Worm (Caenorhabditis elegans): ENCODE data around the gene mig-14.

The mig-14 gene

DNA sequence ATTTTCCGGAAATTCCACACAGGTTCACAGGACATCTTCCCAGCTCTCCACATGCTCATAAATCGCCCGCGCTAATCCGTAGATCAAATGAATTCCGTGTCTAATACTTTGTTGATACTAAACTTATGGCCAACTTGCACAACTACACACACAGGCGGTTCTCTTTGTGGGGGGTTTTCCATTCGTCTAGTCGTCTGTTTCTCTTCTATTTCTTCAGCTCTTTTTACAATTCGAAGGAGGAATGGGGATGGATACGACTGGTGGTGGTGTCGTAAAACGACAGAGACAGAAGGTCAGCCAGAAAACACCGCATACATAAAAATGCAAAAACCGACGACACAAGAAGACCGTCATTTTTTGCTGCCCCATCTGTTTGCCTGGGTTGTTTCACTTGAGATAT is 2.1 kb upstream of the mig-14 start:
- TF ChIP-seq med-1 (GFP tag; optimal IDR thresholded peaks at IDR 0.05; ENCODE audit: insufficient read depth) (no peak), ztf-23 (GFP tag; IDR thresholded peaks at IDR 0.05) (no peak), flt-1 (GFP tag; IDR thresholded peaks at IDR 0.05) (no peak), T22C8.4 (GFP tag; IDR thresholded peaks at IDR 0.05) (no peak), ref-1 (GFP tag; conservative IDR thresholded peaks at IDR 0.05) (no peak), klf-2 (GFP tag; conservative IDR thresholded peaks at IDR 0.05) (no peak), cog-1 (tag; optimal IDR thresholded peaks at IDR 0.05) (no peak), tab-1 (GFP tag; IDR thresholded peaks at IDR 0.05) (no peak), ztf-29 (GFP tag; IDR thresholded peaks at IDR 0.05) (no peak)

DNA sequence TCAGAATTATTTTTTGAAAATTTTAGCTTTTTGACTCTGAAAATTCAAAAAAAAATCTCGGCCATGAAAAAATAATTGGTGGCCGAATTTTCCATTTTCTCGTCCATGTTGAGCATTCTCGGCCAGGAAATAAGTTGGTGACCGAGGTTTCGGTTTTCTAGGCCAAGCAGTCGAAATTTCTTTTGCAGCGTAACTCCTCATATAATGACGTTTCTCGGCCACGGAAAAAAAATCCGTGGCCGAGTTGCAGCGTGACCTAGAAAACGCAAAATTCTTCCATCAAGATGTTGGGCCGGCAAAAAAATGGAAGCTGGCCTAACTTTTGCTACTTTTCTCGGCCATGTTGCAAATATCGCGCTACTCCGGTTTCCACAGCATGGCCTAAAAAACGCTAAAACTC is 8.6 kb downstream of the mig-14 start:
- TF ChIP-seq T22C8.4 (GFP tag; IDR thresholded peaks at IDR 0.05), result no peak
- TF ChIP-seq med-1 (GFP tag; optimal IDR thresholded peaks at IDR 0.05; ENCODE audit: insufficient read depth), result no peak
- no peak for TF ChIP-seq tab-1 (GFP tag; IDR thresholded peaks at IDR 0.05)
- TF ChIP-seq cog-1 (tag; optimal IDR thresholded peaks at IDR 0.05), result no peak
- no peak for TF ChIP-seq flt-1 (GFP tag; IDR thresholded peaks at IDR 0.05)
- TF ChIP-seq ztf-29 (GFP tag; IDR thresholded peaks at IDR 0.05), result no peak
- no peak for TF ChIP-seq klf-2 (GFP tag; conservative IDR thresholded peaks at IDR 0.05)
- TF ChIP-seq ztf-23 (GFP tag; IDR thresholded peaks at IDR 0.05), result no peak
- TF ChIP-seq ref-1 (GFP tag; conservative IDR thresholded peaks at IDR 0.05), result no peak

DNA sequence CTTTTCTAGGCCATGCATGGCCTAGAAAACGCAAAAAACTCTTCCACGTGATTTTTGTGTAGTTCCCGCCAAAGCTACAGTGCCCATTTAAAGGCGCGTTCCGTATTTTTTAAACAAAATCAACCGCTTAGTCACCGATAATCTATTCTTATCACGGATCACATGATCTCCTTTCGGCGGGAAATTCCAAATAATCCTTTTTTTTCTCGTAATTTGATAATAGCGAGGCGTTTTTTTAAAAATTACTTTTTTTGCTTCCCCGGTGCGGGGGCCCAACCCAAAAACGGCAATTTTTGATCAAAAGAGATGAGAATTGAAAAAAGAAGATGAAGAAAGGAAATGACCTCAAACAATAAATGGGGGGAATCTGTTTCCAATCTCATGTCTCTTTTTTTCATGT is 9.5 kb downstream of the mig-14 start:
- TF ChIP-seq ref-1 (GFP tag; conservative IDR thresholded peaks at IDR 0.05) (no peak), tab-1 (GFP tag; IDR thresholded peaks at IDR 0.05) (no peak), ztf-23 (GFP tag; IDR thresholded peaks at IDR 0.05) (no peak), flt-1 (GFP tag; IDR thresholded peaks at IDR 0.05) (no peak), ztf-29 (GFP tag; IDR thresholded peaks at IDR 0.05) (no peak), T22C8.4 (GFP tag; IDR thresholded peaks at IDR 0.05) (no peak), med-1 (GFP tag; optimal IDR thresholded peaks at IDR 0.05; ENCODE audit: insufficient read depth) (no peak), klf-2 (GFP tag; conservative IDR thresholded peaks at IDR 0.05) (no peak), cog-1 (tag; optimal IDR thresholded peaks at IDR 0.05) (no peak)

DNA sequence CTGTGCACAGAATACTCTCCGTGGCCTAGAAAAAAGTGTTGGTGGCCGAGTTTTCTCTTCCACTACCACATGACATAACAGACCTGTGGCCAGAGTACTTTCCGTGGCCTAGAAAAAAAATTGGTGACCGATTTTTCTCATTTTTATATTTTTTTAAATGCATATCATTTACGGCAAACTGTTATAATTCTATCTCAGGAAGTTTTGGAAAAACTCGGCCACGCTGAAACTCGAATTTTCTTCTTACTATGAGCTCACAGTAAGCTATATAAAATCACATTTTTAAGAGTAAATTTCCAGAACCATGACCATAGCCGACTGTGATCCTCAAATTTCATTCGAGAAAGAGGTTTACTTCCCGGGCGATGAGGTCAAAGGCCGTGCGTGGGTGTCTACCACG is 10.5 kb downstream of the mig-14 start, which contains the start of gene arrd-14:
arrd-14 (plus strand) TSS at position 301 of the 400 bp plus-strand sequence.
- TF ChIP-seq tab-1 (GFP tag; IDR thresholded peaks at IDR 0.05) (no peak), ref-1 (GFP tag; conservative IDR thresholded peaks at IDR 0.05) (no peak), med-1 (GFP tag; optimal IDR thresholded peaks at IDR 0.05; ENCODE audit: insufficient read depth) (no peak), ztf-29 (GFP tag; IDR thresholded peaks at IDR 0.05) (no peak), cog-1 (tag; optimal IDR thresholded peaks at IDR 0.05) (no peak), flt-1 (GFP tag; IDR thresholded peaks at IDR 0.05) (no peak), klf-2 (GFP tag; conservative IDR thresholded peaks at IDR 0.05) (no peak), T22C8.4 (GFP tag; IDR thresholded peaks at IDR 0.05) (no peak), ztf-23 (GFP tag; IDR thresholded peaks at IDR 0.05) (no peak)

DNA sequence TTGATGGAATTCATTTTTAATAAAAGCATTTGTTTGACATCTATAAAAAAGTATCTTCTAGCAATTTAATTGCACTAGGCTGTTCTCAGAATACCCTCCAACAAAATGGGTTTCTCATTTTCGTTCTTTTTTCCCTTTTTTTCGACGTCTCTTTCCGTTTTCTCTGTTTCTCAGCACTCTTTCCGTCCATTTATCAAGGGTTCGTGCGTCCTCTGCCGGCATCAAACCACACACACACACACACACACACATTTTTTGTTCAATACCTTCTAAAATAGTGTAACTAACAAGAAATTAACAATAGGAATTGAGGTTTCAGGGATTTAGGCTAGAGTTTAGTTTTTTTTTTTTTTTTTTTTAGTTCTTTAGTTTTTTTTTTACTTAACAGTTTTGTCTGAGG is 14.7 kb downstream of the mig-14 start:
- no peak for TF ChIP-seq klf-2 (GFP tag; conservative IDR thresholded peaks at IDR 0.05)
- TF ChIP-seq ztf-23 (GFP tag; IDR thresholded peaks at IDR 0.05), result no peak
- TF ChIP-seq flt-1 (GFP tag; IDR thresholded peaks at IDR 0.05), result no peak
- TF ChIP-seq T22C8.4 (GFP tag; IDR thresholded peaks at IDR 0.05), result no peak
- TF ChIP-seq tab-1 (GFP tag; IDR thresholded peaks at IDR 0.05), result no peak
- TF ChIP-seq med-1 (GFP tag; optimal IDR thresholded peaks at IDR 0.05; ENCODE audit: insufficient read depth), result no peak
- TF ChIP-seq ref-1 (GFP tag; conservative IDR thresholded peaks at IDR 0.05), result no peak
- TF ChIP-seq cog-1 (tag; optimal IDR thresholded peaks at IDR 0.05), result no peak
- no peak for TF ChIP-seq ztf-29 (GFP tag; IDR thresholded peaks at IDR 0.05)

DNA sequence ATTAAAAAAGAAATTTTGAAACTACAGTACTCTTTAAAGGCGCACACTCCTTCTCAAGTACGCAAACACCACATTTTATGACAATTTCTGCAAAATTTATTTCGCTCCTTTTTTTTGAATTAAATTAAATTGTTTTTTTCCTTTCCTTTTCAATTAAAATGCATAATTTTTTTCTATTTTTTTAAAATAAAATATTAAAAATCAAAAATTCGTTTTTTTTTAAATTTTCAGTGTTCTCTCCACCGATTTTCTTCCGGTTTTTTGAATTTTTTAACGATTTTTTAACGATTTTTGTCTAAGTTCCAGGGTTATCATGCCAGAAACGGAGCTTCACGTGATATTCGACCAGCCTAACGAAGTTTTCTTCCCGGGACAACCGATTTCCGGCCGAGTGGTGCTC is 16.6 kb downstream of the mig-14 start, which contains the start of gene arrd-13:
arrd-13 (plus strand) TSS at position 301 of the 400 bp plus-strand sequence.
- no peak for TF ChIP-seq ztf-29 (GFP tag; IDR thresholded peaks at IDR 0.05)
- TF ChIP-seq med-1 (GFP tag; optimal IDR thresholded peaks at IDR 0.05; ENCODE audit: insufficient read depth), result no peak
- TF ChIP-seq ref-1 (GFP tag; conservative IDR thresholded peaks at IDR 0.05), result no peak
- TF ChIP-seq cog-1 (tag; optimal IDR thresholded peaks at IDR 0.05), result no peak
- TF ChIP-seq flt-1 (GFP tag; IDR thresholded peaks at IDR 0.05), result no peak
- TF ChIP-seq tab-1 (GFP tag; IDR thresholded peaks at IDR 0.05), result no peak
- no peak for TF ChIP-seq ztf-23 (GFP tag; IDR thresholded peaks at IDR 0.05)
- TF ChIP-seq T22C8.4 (GFP tag; IDR thresholded peaks at IDR 0.05), result no peak
- TF ChIP-seq klf-2 (GFP tag; conservative IDR thresholded peaks at IDR 0.05), result no peak

DNA sequence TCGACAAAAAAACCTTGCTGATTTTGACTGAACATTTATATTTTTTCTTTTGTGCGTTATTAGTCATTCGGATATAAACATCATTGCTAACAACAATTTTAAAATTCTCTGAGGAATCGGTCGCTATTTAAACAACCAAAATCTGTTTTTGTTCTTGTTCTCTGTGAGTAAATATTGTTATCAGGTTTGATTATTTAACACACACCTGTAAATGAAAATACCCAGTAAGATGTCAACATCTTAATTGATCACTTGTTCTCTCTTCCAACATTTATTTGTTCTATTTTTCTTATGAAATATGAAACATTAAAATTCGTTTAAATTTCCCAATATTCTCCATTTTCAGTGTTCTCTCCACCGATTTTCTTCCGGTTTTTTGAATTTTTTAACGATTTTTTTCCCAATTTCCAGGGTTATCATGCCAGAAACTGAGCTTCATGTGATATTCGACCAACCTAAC is 21.5 kb downstream of the mig-14 start, which contains the start of gene arrd-11:
arrd-11 (plus strand) TSS at position 410 of the 460 bp plus-strand sequence.
- TF ChIP-seq klf-2 (GFP tag; conservative IDR thresholded peaks at IDR 0.05), result no peak
- no peak for TF ChIP-seq cog-1 (tag; optimal IDR thresholded peaks at IDR 0.05)
- TF ChIP-seq tab-1 (GFP tag; IDR thresholded peaks at IDR 0.05), result no peak
- no peak for TF ChIP-seq ztf-23 (GFP tag; IDR thresholded peaks at IDR 0.05)
- no peak for TF ChIP-seq flt-1 (GFP tag; IDR thresholded peaks at IDR 0.05)
- TF ChIP-seq ztf-29 (GFP tag; IDR thresholded peaks at IDR 0.05), result no peak
- TF ChIP-seq med-1 (GFP tag; optimal IDR thresholded peaks at IDR 0.05; ENCODE audit: insufficient read depth), result no peak

DNA sequence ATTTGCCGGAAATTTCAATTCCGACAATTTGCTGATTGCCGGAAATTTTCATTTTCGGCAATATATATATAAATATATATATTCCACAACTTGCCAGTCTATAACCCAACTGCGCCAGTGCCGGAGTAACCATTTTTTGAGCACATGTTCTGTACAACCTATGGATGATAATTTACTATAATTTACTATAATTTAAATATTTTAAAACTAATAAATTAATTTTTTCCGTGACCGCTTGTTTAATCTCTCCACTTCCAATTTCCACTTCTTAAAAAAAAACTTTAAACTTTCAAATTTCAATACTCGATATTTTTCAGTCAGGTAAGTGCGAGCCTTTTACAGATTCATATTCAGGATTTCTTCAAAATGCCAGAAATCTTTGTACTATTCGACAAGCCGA is 24.4 kb downstream of the mig-14 start, which contains the start of gene arrd-12:
arrd-12 (plus strand) TSS at position 301 of the 400 bp plus-strand sequence.
- TF ChIP-seq T22C8.4 (GFP tag; IDR thresholded peaks at IDR 0.05), result no peak
- no peak for TF ChIP-seq cog-1 (tag; optimal IDR thresholded peaks at IDR 0.05)
- no peak for TF ChIP-seq ztf-23 (GFP tag; IDR thresholded peaks at IDR 0.05)
- TF ChIP-seq klf-2 (GFP tag; conservative IDR thresholded peaks at IDR 0.05), result no peak
- no peak for TF ChIP-seq flt-1 (GFP tag; IDR thresholded peaks at IDR 0.05)
- no peak for TF ChIP-seq tab-1 (GFP tag; IDR thresholded peaks at IDR 0.05)
- TF ChIP-seq med-1 (GFP tag; optimal IDR thresholded peaks at IDR 0.05; ENCODE audit: insufficient read depth), result no peak
- TF ChIP-seq ztf-29 (GFP tag; IDR thresholded peaks at IDR 0.05), result no peak
- TF ChIP-seq ref-1 (GFP tag; conservative IDR thresholded peaks at IDR 0.05), result no peak

DNA sequence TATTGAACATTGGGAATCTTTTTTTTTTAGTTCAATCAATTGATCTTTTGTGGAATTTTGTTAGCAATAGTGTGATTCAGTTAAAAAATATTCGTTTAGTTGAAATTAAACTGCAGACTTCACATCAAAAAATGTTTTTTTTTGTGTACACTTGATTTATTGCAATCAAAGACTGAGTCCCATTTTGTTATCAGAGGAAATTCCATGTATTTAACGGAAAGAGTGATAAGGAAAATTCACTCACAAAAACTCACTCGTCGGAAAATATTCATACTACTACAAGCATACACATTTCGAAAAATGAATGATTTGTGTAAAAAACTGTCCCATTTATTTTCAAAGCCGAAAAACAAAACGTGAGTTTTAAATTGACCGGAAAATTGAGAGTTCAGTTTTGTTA is 29.8 kb downstream of the mig-14 start, which contains the start of gene C01B9.1:
C01B9.1 (plus strand) TSS at position 241 of the 400 bp plus-strand sequence.
- no peak for TF ChIP-seq ref-1 (GFP tag; conservative IDR thresholded peaks at IDR 0.05)
- TF ChIP-seq ztf-29 (GFP tag; IDR thresholded peaks at IDR 0.05), result no peak

DNA sequence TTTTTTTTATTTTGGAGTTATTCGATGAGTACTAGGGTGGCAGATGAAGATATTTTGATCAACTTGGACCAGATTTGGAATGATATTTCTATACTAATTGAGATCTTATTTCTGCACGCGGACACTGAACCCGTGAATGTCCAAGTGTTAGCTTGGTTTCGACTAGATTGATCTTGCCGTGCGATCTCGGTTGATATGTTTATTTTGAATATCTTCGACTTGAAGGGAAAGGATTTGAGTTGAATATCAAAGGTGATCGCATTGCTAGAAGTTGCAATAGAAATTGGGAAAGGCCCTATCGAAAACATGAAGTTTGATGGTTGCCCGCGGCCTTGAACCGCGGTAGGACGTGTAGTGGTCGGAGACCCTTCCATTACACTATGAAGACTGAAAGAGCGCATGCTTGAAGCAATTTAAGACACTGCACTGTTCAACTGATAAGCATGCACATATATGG is 39.3 kb downstream of the mig-14 start:
- TF ChIP-seq T22C8.4 (GFP tag; IDR thresholded peaks at IDR 0.05) (no peak), ztf-23 (GFP tag; IDR thresholded peaks at IDR 0.05) (no peak), ztf-29 (GFP tag; IDR thresholded peaks at IDR 0.05) (no peak), ref-1 (GFP tag; conservative IDR thresholded peaks at IDR 0.05) (no peak), klf-2 (GFP tag; conservative IDR thresholded peaks at IDR 0.05) (no peak), tab-1 (GFP tag; IDR thresholded peaks at IDR 0.05) (no peak), med-1 (GFP tag; optimal IDR thresholded peaks at IDR 0.05; ENCODE audit: insufficient read depth) (no peak), cog-1 (tag; optimal IDR thresholded peaks at IDR 0.05) (no peak), flt-1 (GFP tag; IDR thresholded peaks at IDR 0.05) (no peak)

Measured in whole organism, midembryonic.